Fruit fly (Drosophila melanogaster): ENCODE measurements around the gene Flo2.

Flo2 gene

dm6 chrX:14848755-14849354 lies 9.7 kb downstream of the Flo2 start, which contains the start of gene CG9522 (continued):
- TF ChIP-seq CG9797 (GFP tag; optimal IDR thresholded peaks at IDR 0.05) (no peak), sisA (GFP tag; IDR thresholded peaks at IDR 0.05) (peak; percentile 70), CG34422 (GFP tag; IDR thresholded peaks at IDR 0.05) (peak; percentile 62; the same call in 1 of the 3 replicates), amos (GFP tag; IDR thresholded peaks at IDR 0.05; ENCODE audit: partially characterized antibody) (no peak), CG17802 (tag; optimal IDR thresholded peaks at IDR 0.05) (peak; percentile 49), sens (GFP tag) (peak; percentile 92), CG16863 (GFP tag; optimal IDR thresholded peaks at IDR 0.05) (peak; percentile 41), Dfd (GFP tag; optimal IDR thresholded peaks at IDR 0.05) (no peak), tin (GFP tag; optimal IDR thresholded peaks at IDR 0.05) (peak; percentile 66), Myb (GFP tag; optimal IDR thresholded peaks at IDR 0.05) (peak; percentile 17), CG17612 (GFP tag; IDR thresholded peaks at IDR 0.05) (peak; percentile 50; the same call in 1 of the 2 replicates), Antp (GFP tag; optimal IDR thresholded peaks at IDR 0.05) (peak; percentile 4), vfl (GFP tag; optimal IDR thresholded peaks at IDR 0.05) (no peak), Med (GFP tag) (peak; percentile 89), CG5180 (GFP tag; optimal IDR thresholded peaks at IDR 0.05) (peak; percentile 23), lola (GFP tag; optimal IDR thresholded peaks at IDR 0.05) (peak in 1 of 3 experiments; percentile 71), Asciz (GFP tag; optimal IDR thresholded peaks at IDR 0.05) (peak; percentile 68), CG4328 (GFP tag; optimal IDR thresholded peaks at IDR 0.05) (no peak), CG18476 (GFP tag; optimal IDR thresholded peaks at IDR 0.05) (peak; percentile 35), CG1602 (GFP tag; optimal IDR thresholded peaks at IDR 0.05) (peak; percentile 51), Dref (GFP tag; IDR thresholded peaks at IDR 0.05) (no peak), CG8388 (GFP tag; optimal IDR thresholded peaks at IDR 0.05) (peak; percentile 74), CG8089 (GFP tag; optimal IDR thresholded peaks at IDR 0.05) (no peak), B-H1 (GFP tag; IDR thresholded peaks at IDR 0.05) (peak; percentile 51), CG14860 (GFP tag; IDR thresholded peaks at IDR 0.05; ENCODE audit: partially characterized antibody) (0 out of 3 replicates have a peak, but pooled peaks have one; percentile 18), CG17829 (tag; optimal IDR thresholded peaks at IDR 0.05) (peak; percentile 52), sens-2 (GFP tag; IDR thresholded peaks at IDR 0.05) (peak; percentile 78), sug (tag; optimal IDR thresholded peaks at IDR 0.05) (peak; percentile 3), Hr78 (GFP tag; optimal IDR thresholded peaks at IDR 0.05) (peak in 1 of 2 experiments; percentile 4), CG11504 (tag; optimal IDR thresholded peaks at IDR 0.05) (peak; percentile 76), Atf-2 (GFP tag; optimal IDR thresholded peaks at IDR 0.05) (no peak), Lpt (GFP tag; optimal IDR thresholded peaks at IDR 0.05) (no peak), CG33213 (GFP tag; optimal IDR thresholded peaks at IDR 0.05) (peak; percentile 30), tap (tag; optimal IDR thresholded peaks at IDR 0.05) (peak; percentile 73), pb (GFP tag; optimal IDR thresholded peaks at IDR 0.05) (no peak), sr (GFP tag; IDR thresholded peaks at IDR 0.05) (no peak), Taf1 (GFP tag; IDR thresholded peaks at IDR 0.05) (peak; percentile 60; the same call in 1 of the 2 replicates), croc (GFP tag; conservative IDR thresholded peaks at IDR 0.05) (peak; percentile 64), z (GFP tag; IDR thresholded peaks at IDR 0.05) (no peak), CG4707 (GFP tag; optimal IDR thresholded peaks at IDR 0.05) (peak; percentile 68), Camta (GFP tag; optimal IDR thresholded peaks at IDR 0.05) (peak; percentile 37), Dbx (GFP tag; IDR thresholded peaks at IDR 0.05) (peak; percentile 62; the same call in 1 of the 3 replicates), nerfin-1 (tag; optimal IDR thresholded peaks at IDR 0.05) (peak; percentile 61), Meics (GFP tag; optimal IDR thresholded peaks at IDR 0.05) (peak; percentile 55), NC2β (GFP tag; optimal IDR thresholded peaks at IDR 0.05) (no peak), CG10274 (GFP tag; optimal IDR thresholded peaks at IDR 0.05) (no peak), hkb (optimal IDR thresholded peaks at IDR 0.05) (no peak), hkb (GFP tag; IDR thresholded peaks at IDR 0.05) (peak; percentile 86), E2f1 (GFP tag; IDR thresholded peaks at IDR 0.05) (peak; percentile 69), CG13424 (tag; optimal IDR thresholded peaks at IDR 0.05) (peak; percentile 77)
